Worm (Caenorhabditis elegans): ENCODE data around the gene C16C8.5.

DNA sequence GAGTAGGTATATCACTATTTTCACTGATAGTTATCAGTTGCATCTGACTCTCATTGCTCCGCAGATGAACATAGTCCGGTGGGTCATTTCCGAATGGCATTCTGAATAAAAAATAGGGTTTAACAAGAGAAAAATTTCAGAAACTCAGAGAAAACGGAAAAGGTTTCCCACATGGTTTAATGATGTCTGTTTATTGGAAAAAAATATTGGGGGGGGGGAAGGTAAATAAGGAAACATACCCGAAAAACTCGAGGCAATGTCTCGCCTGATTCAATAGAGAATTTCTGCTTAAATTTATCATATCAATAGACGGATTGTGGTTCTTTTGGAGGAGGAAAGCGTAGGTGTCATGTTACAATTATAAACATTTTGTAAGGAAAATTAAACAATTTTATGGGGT, 19.8 kb downstream of the C16C8.5 start, which contains the start of gene nep-11:
- TF ChIP-seq dao-5 (tag; optimal IDR thresholded peaks at IDR 0.05) (no peak), him-1 (tag; optimal IDR thresholded peaks at IDR 0.05) (no peak), W03F9.2 (tag; optimal IDR thresholded peaks at IDR 0.05) (no peak)

Data from whole organism, L4/young adult.